Fruit fly (Drosophila melanogaster) whole organism, embryonic: Measurements from ENCODE around the gene CG34290.
A peak's percentile ranks its signal among the peaks of the same experiment; 100 is the strongest.

Source experiments
- Bdp1 ChIP-seq: fragments of 200-800 bp; sonication (Bioruptor generic); optimal IDR thresholded peaks from 3 replicates; lab custom pipeline; 2016; ENCODE audit warnings: missing biosample characterization, missing genetic modification characterization
- CG10209 ChIP-seq: fragments of 200-800 bp; sonication (Bioruptor generic); optimal IDR thresholded peaks from 3 replicates; lab custom pipeline; 2017; ENCODE audit warnings: missing biosample characterization, mild to moderate bottlenecking, missing genetic modification characterization, missing genetic modification reagents
- CG10267 ChIP-seq: fragments of 200-800 bp; sonication (Bioruptor generic); optimal IDR thresholded peaks from 2 replicates; lab custom pipeline; 2018; ENCODE audit warnings: missing biosample characterization, mild to moderate bottlenecking, missing genetic modification characterization, moderate library complexity
- CG11398 ChIP-seq: fragments of 200-800 bp; sonication (Bioruptor generic); optimal IDR thresholded peaks from 2 replicates; lab custom pipeline; 2016; ENCODE audit warnings: missing biosample characterization, missing genetic modification characterization
- CG11696 ChIP-seq: fragments of 200-800 bp; sonication (Bioruptor generic); IDR thresholded peaks from 2 replicates; pipeline ENCODE4 v1.3.6; 2022; ENCODE audit warnings: missing biosample characterization, missing genetic modification characterization
- CG12104 ChIP-seq: fragments of 200-800 bp; sonication (Bioruptor generic); optimal IDR thresholded peaks from 3 replicates; lab custom pipeline; 2016; ENCODE audit warnings: missing biosample characterization, missing genetic modification characterization
- CG13296 ChIP-seq: fragments of 200-800 bp; sonication (Bioruptor generic); optimal IDR thresholded peaks from 3 replicates; lab custom pipeline; 2018; ENCODE audit warnings: missing biosample characterization, mild to moderate bottlenecking, missing genetic modification characterization
- CG13624 ChIP-seq: fragments of 200-800 bp; sonication (Bioruptor generic); optimal IDR thresholded peaks from 2 replicates; lab custom pipeline; 2016; ENCODE audit warnings: missing biosample characterization, missing genetic modification characterization
- CG14441 ChIP-seq: fragments of 200-800 bp; sonication (Bioruptor generic); IDR thresholded peaks from 2 replicates; pipeline ENCODE4 v1.3.6; 2022; ENCODE audit warnings: missing biosample characterization, missing genetic modification characterization
- CG1647 ChIP-seq: fragments of 200-800 bp; sonication (Bioruptor generic); optimal IDR thresholded peaks from 3 replicates; lab custom pipeline; 2016; ENCODE audit warnings: missing biosample characterization, missing genetic modification characterization
- CG17385 ChIP-seq: fragments of 200-800 bp; sonication (Bioruptor generic); optimal IDR thresholded peaks from 3 replicates; lab custom pipeline; 2018; ENCODE audit warnings: missing biosample characterization, mild to moderate bottlenecking, missing genetic modification characterization
- CG17568 ChIP-seq: fragments of 200-800 bp; sonication (Bioruptor generic); optimal IDR thresholded peaks from 2 replicates; lab custom pipeline; 2018; ENCODE audit warnings: missing biosample characterization, mild to moderate bottlenecking, missing genetic modification characterization, moderate library complexity
- CG18599 ChIP-seq: fragments of 200-800 bp; sonication (Bioruptor generic); optimal IDR thresholded peaks from 3 replicates; lab custom pipeline; 2017; ENCODE audit warnings: missing biosample characterization, missing genetic modification characterization, mild to moderate bottlenecking, moderate library complexity, missing genetic modification reagents
- CG30020 ChIP-seq: fragments of 200-800 bp; optimal IDR thresholded peaks from 2 replicates; lab custom pipeline; 2019; ENCODE audit warnings: missing biosample characterization, mild to moderate bottlenecking, missing genetic modification characterization, moderate library complexity
- CG31365 ChIP-seq: fragments of 200-800 bp; sonication (Bioruptor generic); optimal IDR thresholded peaks from 2 replicates; lab custom pipeline; 2018; ENCODE audit warnings: missing biosample characterization, mild to moderate bottlenecking, missing genetic modification characterization
- CG42726 ChIP-seq: fragments of 200-800 bp; sonication (Bioruptor generic); IDR thresholded peaks from 2 replicates; pipeline ENCODE4 v1.3.6; 2022; ENCODE audit warnings: missing biosample characterization, missing genetic modification characterization; ENCODE audit not compliant: partially characterized antibody
- CG6654 ChIP-seq: fragments of 200-800 bp; sonication (Bioruptor generic); optimal IDR thresholded peaks from 2 replicates; lab custom pipeline; 2017; ENCODE audit warnings: missing biosample characterization, mild to moderate bottlenecking, missing genetic modification characterization
- CG7839 ChIP-seq: fragments of 200-800 bp; sonication (Bioruptor generic); optimal IDR thresholded peaks from 3 replicates; lab custom pipeline; 2018; ENCODE audit warnings: missing biosample characterization, mild to moderate bottlenecking, missing genetic modification characterization, moderate library complexity
- CG8478 ChIP-seq: fragments of >200 bp; optimal IDR thresholded peaks from 2 replicates; lab custom pipeline; 2018
- CG9437 ChIP-seq: fragments of 200-800 bp; sonication (Bioruptor generic); optimal IDR thresholded peaks from 2 replicates; lab custom pipeline; 2018; ENCODE audit warnings: missing biosample characterization, mild to moderate bottlenecking, missing genetic modification characterization
- Doc3 ChIP-seq: fragments of 200-800 bp; sonication (Bioruptor generic); IDR thresholded peaks from 3 replicates; pipeline ENCODE4 v1.3.6; 2022; ENCODE audit warnings: missing biosample characterization, missing genetic modification characterization; ENCODE audit not compliant: partially characterized antibody
- Fer1 ChIP-seq: fragments of 200-800 bp; sonication (Bioruptor generic); optimal IDR thresholded peaks from 2 replicates; lab custom pipeline; 2017; ENCODE audit warnings: missing biosample characterization, mild to moderate bottlenecking, missing genetic modification characterization
- Fer3 ChIP-seq: fragments of 200-800 bp; sonication (Bioruptor generic); optimal IDR thresholded peaks from 2 replicates; lab custom pipeline; 2018; ENCODE audit warnings: missing biosample characterization, mild to moderate bottlenecking, missing genetic modification characterization, moderate library complexity
- HHEX ChIP-seq: fragments of 200-800 bp; sonication (Bioruptor generic); optimal IDR thresholded peaks from 3 replicates; lab custom pipeline; 2017; ENCODE audit warnings: missing biosample characterization, mild to moderate bottlenecking, missing genetic modification characterization, missing genetic modification reagents
- Hmx ChIP-seq: fragments of 200-800 bp; sonication (Bioruptor generic); optimal IDR thresholded peaks from 2 replicates; lab custom pipeline; 2016; ENCODE audit warnings: missing biosample characterization, missing genetic modification characterization
- MTF-1 ChIP-seq: fragments of 200-800 bp; sonication (Bioruptor generic); optimal IDR thresholded peaks from 2 replicates; lab custom pipeline; 2018; ENCODE audit warnings: missing biosample characterization, mild to moderate bottlenecking, missing genetic modification characterization, borderline replicate concordance
- Mrtf ChIP-seq: fragments of 200-800 bp; sonication (Bioruptor generic); IDR thresholded peaks from 3 replicates; pipeline ENCODE4 v1.3.6; 2022; ENCODE audit warnings: missing biosample characterization, missing genetic modification characterization
- NK7.1 ChIP-seq: fragments of 200-800 bp; sonication (Bioruptor generic); optimal IDR thresholded peaks from 3 replicates; lab custom pipeline; 2016; ENCODE audit warnings: missing biosample characterization, missing genetic modification characterization
- Oaz ChIP-seq: fragments of 200-800 bp; sonication (Bioruptor generic); IDR thresholded peaks from 2 replicates; pipeline ENCODE4 v1.3.6; 2022; ENCODE audit warnings: missing biosample characterization, missing genetic modification characterization
- Opbp ChIP-seq: fragments of 200-800 bp; sonication (Bioruptor generic); IDR thresholded peaks from 3 replicates; pipeline ENCODE4 v1.3.6; 2022; ENCODE audit warnings: missing biosample characterization, missing genetic modification characterization; ENCODE audit not compliant: partially characterized antibody
- Sry-β ChIP-seq: fragments of 200-800 bp; sonication (Bioruptor generic); optimal IDR thresholded peaks from 2 replicates; lab custom pipeline; 2018; ENCODE audit warnings: missing biosample characterization, mild to moderate bottlenecking, missing genetic modification characterization, moderate library complexity
- ac ChIP-seq: fragments of 200-800 bp; sonication (Bioruptor generic); optimal IDR thresholded peaks from 3 replicates; lab custom pipeline; 2017; ENCODE audit warnings: missing biosample characterization, mild to moderate bottlenecking, missing genetic modification characterization
- ase ChIP-seq: fragments of 200-800 bp; sonication (Bioruptor generic); IDR thresholded peaks from 3 replicates; pipeline ENCODE4 v1.3.6; 2022; ENCODE audit warnings: missing biosample characterization, missing genetic modification characterization
- cas ChIP-seq: fragments of 200-800 bp; sonication (Bioruptor generic); IDR thresholded peaks from 2 replicates; pipeline ENCODE4 v1.3.6; 2022; ENCODE audit warnings: missing biosample characterization, missing genetic modification characterization
- corto ChIP-seq: fragments of 200-800 bp; sonication (Bioruptor generic); optimal IDR thresholded peaks from 2 replicates; lab custom pipeline; 2016; ENCODE audit warnings: missing biosample characterization, mild to moderate bottlenecking, missing genetic modification characterization, moderate library complexity
- dimm ChIP-seq: fragments of 200-800 bp; sonication (Bioruptor generic); IDR thresholded peaks from 2 replicates; pipeline ENCODE4 v1.3.6; 2022; ENCODE audit warnings: missing biosample characterization, missing genetic modification characterization
- dpn ChIP-seq, 2 experiments: fragments of 200-800 bp; sonication (Bioruptor generic); optimal IDR thresholded peaks; 3 replicates each; lab custom pipeline; 2016; ENCODE audit warnings: missing biosample characterization in 2 of 2, missing genetic modification characterization in 2 of 2
- h ChIP-seq: fragments of >200 bp; optimal IDR thresholded peaks from 2 replicates; lab custom pipeline; 2017
- hth ChIP-seq: fragments of >200 bp; optimal IDR thresholded peaks from 2 replicates; lab custom pipeline; 2017; ENCODE audit warnings: inconsistent platforms
- kay ChIP-seq: fragments of 200-800 bp; sonication (Bioruptor generic); optimal IDR thresholded peaks from 2 replicates; lab custom pipeline; 2016; ENCODE audit warnings: missing biosample characterization, missing genetic modification characterization
- mam ChIP-seq: fragments of 200-800 bp; sonication (Bioruptor generic); optimal IDR thresholded peaks from 3 replicates; lab custom pipeline; 2016; ENCODE audit warnings: missing biosample characterization, missing genetic modification characterization
- odd ChIP-seq: fragments of 200-800 bp; sonication (Bioruptor generic); optimal IDR thresholded peaks from 2 replicates; lab custom pipeline; 2017; ENCODE audit warnings: missing biosample characterization, mild to moderate bottlenecking, missing genetic modification characterization
- scrt ChIP-seq: fragments of 200-800 bp; sonication (Bioruptor generic); optimal IDR thresholded peaks from 2 replicates; lab custom pipeline; 2018; ENCODE audit warnings: missing biosample characterization, mild to moderate bottlenecking, missing genetic modification characterization, moderate library complexity
- sens ChIP-seq: fragments of 200-800 bp; sonication (Bioruptor generic); peaks from one replicate; lab custom pipeline; 2016; ENCODE audit warnings: missing biosample characterization, missing genetic modification characterization
- sr ChIP-seq: fragments of 200-800 bp; sonication (Bioruptor generic); IDR thresholded peaks from 3 replicates; pipeline ENCODE4 v1.3.6; 2022; ENCODE audit warnings: missing biosample characterization, missing genetic modification characterization
- sug ChIP-seq: fragments of 200-800 bp; optimal IDR thresholded peaks from 2 replicates; lab custom pipeline; 2019; ENCODE audit warnings: missing biosample characterization, mild to moderate bottlenecking, missing genetic modification characterization, moderate library complexity
- ttk ChIP-seq: fragments of 200-800 bp; sonication (Bioruptor generic); IDR thresholded peaks from 2 replicates; pipeline ENCODE4 v2.1.2; 2022; ENCODE audit warnings: missing biosample characterization, missing genetic modification characterization
- usp ChIP-seq: fragments of >200 bp; optimal IDR thresholded peaks from 2 replicates; lab custom pipeline; 2017; ENCODE audit warnings: missing biosample characterization, missing genetic modification characterization
- wek ChIP-seq: fragments of 200-800 bp; sonication (Bioruptor generic); optimal IDR thresholded peaks from 3 replicates; lab custom pipeline; 2018; ENCODE audit warnings: missing biosample characterization, mild to moderate bottlenecking, missing genetic modification characterization, moderate library complexity
- yki ChIP-seq: fragments of >200 bp; optimal IDR thresholded peaks from 3 replicates; lab custom pipeline; 2018

The CG34290 gene

DNA sequence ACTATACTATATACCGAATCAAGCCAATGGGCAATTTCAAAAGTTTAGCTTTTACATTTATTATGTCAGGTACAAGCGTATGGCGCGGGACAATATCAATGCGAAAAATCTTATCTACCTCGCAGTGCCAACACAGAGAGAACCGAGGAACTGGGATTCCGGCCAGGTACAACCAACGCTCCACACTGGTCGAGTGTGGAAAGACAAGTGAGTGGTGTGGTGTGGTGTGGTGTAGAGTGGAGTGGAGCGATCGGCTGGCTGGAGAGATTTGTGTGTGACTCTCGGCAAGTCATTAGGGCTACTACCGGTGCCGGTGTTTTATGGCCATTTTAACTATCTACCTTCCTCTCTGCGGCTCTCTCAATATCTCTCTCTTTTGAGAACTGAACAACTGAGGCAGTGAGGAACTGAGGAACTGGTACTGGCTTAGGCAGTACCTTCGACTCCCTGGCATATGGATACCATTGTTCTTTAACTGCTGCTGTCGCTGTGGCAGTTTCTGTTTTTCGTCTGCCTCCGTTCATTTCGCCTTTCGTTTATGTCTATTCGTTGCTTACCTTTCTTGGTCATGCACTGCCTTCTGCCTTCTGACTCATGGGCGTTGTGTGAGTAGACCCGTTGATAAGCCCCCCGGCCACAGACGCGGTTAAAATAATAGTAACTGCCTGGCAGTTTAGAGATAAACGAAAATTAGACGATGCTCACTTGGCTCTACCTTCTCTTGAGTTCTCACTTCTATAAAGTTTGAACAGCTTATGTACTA lies 30.2 kb downstream of the CG34290 start:
- TF ChIP-seq CG8478 (lab: Kevin White, UChicago) (no peak), CG42726 (GFP tag; lab: Robert Waterston, UW) (no peak), HHEX (peak; percentile 91), Fer3 (peak; percentile 89), sug (tag; lab: Kevin White, UChicago) (peak; percentile 67), CG12104 (GFP tag; lab: Kevin White, UChicago) (peak; percentile 86), hth (lab: Kevin White, UChicago) (no peak), ase (GFP tag; lab: Robert Waterston, UW) (peak; percentile 77; the same call in 2 of the 3 replicates), CG18599 (GFP tag; lab: Kevin White, UChicago) (peak; percentile 95), h (no peak), ttk (peak; percentile 74), Sry-β (peak; percentile 37), sr (peak; percentile 68; the same call in 1 of the 3 replicates), MTF-1 (GFP tag; lab: Kevin White, UChicago) (peak; percentile 85), corto (GFP tag; lab: Kevin White, UChicago) (peak; percentile 91), dimm (GFP tag; lab: Robert Waterston, UW) (peak; percentile 74), Mrtf (GFP tag; lab: Robert Waterston, UW) (peak; percentile 88), CG11696 (GFP tag; lab: Robert Waterston, UW) (peak; percentile 99), CG10267 (tag; lab: Kevin White, UChicago) (peak; percentile 82), NK7.1 (peak; percentile 81), CG13624 (GFP tag; lab: Kevin White, UChicago) (peak; percentile 89), CG30020 (tag; lab: Kevin White, UChicago) (peak; percentile 30), sens (GFP tag; lab: Kevin White, UChicago) (peak; percentile 98), usp (GFP tag; lab: Kevin White, UChicago) (no peak), yki (lab: Kevin White, UChicago) (no peak), Hmx (GFP tag; lab: Kevin White, UChicago) (peak; percentile 82), CG1647 (GFP tag; lab: Kevin White, UChicago) (peak; percentile 88), CG9437 (peak; percentile 71), Doc3 (no peak), Opbp (GFP tag; lab: Robert Waterston, UW) (no peak), CG13296 (GFP tag; lab: Kevin White, UChicago) (peak; percentile 81), odd (peak; percentile 84), CG6654 (GFP tag; lab: Kevin White, UChicago) (peak; percentile 80), CG10209 (GFP tag; lab: Kevin White, UChicago) (peak; percentile 91), Fer1 (GFP tag; lab: Kevin White, UChicago) (peak; percentile 89), CG11398 (peak; percentile 75), kay (peak; percentile 92), CG17385 (peak; percentile 85), dpn (GFP tag; optimal IDR thresholded peaks at IDR 0.05; lab: Kevin White, UChicago) (peak; percentile 91 to 94), wek (GFP tag; lab: Kevin White, UChicago) (peak; percentile 67), ac (GFP tag; lab: Kevin White, UChicago) (peak; percentile 78), mam (peak; percentile 93), Bdp1 (GFP tag; lab: Kevin White, UChicago) (peak; percentile 73), CG31365 (tag; lab: Kevin White, UChicago) (peak; percentile 63), cas (GFP tag; lab: Robert Waterston, UW) (peak; percentile 44; the same call in 1 of the 2 replicates), Oaz (GFP tag; lab: Robert Waterston, UW) (peak; percentile 55), CG14441 (peak; percentile 83), CG17568 (no peak), scrt (GFP tag; lab: Kevin White, UChicago) (peak; percentile 88), CG7839 (tag; lab: Kevin White, UChicago) (peak; percentile 94)
